Fruit fly (Drosophila melanogaster) whole organism, embryonic: Measurements from ENCODE around the gene BOD1.

ENCODE experiments used
- Adf1 ChIP-seq: fragments of 200-800 bp; sonication (Bioruptor generic); IDR thresholded peaks from 2 replicates; pipeline ENCODE4 v1.3.6; 2022; ENCODE audit warnings: missing biosample characterization, missing genetic modification characterization
- Antp ChIP-seq: fragments of 200-800 bp; sonication (Bioruptor generic); optimal IDR thresholded peaks from 3 replicates; lab custom pipeline; 2016; ENCODE audit warnings: missing biosample characterization, missing genetic modification characterization
- B-H1 ChIP-seq: fragments of 200-800 bp; sonication (Bioruptor generic); IDR thresholded peaks from 3 replicates; pipeline ENCODE4 v1.3.6; 2022; ENCODE audit warnings: missing biosample characterization, missing genetic modification characterization
- Bgb ChIP-seq: fragments of 200-800 bp; sonication (Bioruptor generic); IDR thresholded peaks from 2 replicates; pipeline ENCODE4 v1.3.6; 2022; ENCODE audit warnings: missing biosample characterization, missing genetic modification characterization; ENCODE audit not compliant: partially characterized antibody
- CG10209 ChIP-seq: fragments of 200-800 bp; sonication (Bioruptor generic); optimal IDR thresholded peaks from 3 replicates; lab custom pipeline; 2017; ENCODE audit warnings: missing biosample characterization, mild to moderate bottlenecking, missing genetic modification characterization, missing genetic modification reagents
- CG10267 ChIP-seq: fragments of 200-800 bp; sonication (Bioruptor generic); optimal IDR thresholded peaks from 2 replicates; lab custom pipeline; 2018; ENCODE audit warnings: missing biosample characterization, mild to moderate bottlenecking, missing genetic modification characterization, moderate library complexity
- CG11398 ChIP-seq: fragments of 200-800 bp; sonication (Bioruptor generic); optimal IDR thresholded peaks from 2 replicates; lab custom pipeline; 2016; ENCODE audit warnings: missing biosample characterization, missing genetic modification characterization
- CG14710 ChIP-seq: fragments of 200-800 bp; sonication (Bioruptor generic); optimal IDR thresholded peaks from 3 replicates; lab custom pipeline; 2019; ENCODE audit warnings: missing biosample characterization, mild to moderate bottlenecking, missing genetic modification characterization, moderate library complexity
- CG1603 ChIP-seq: fragments of 200-800 bp; sonication (Bioruptor generic); optimal IDR thresholded peaks from 2 replicates; lab custom pipeline; 2019; ENCODE audit warnings: missing biosample characterization, mild to moderate bottlenecking, missing genetic modification characterization, moderate library complexity
- CG2129 ChIP-seq: fragments of 200-800 bp; sonication (Bioruptor generic); IDR thresholded peaks from 2 replicates; pipeline ENCODE4 v1.3.6; 2022; ENCODE audit warnings: missing biosample characterization, missing genetic modification characterization; ENCODE audit not compliant: partially characterized antibody
- CG30431 ChIP-seq: fragments of 200-800 bp; sonication (Bioruptor generic); optimal IDR thresholded peaks from 2 replicates; lab custom pipeline; 2017; ENCODE audit warnings: missing biosample characterization, missing genetic modification characterization
- CG34422 ChIP-seq: fragments of 200-800 bp; sonication (Bioruptor generic); IDR thresholded peaks from 3 replicates; pipeline ENCODE4 v1.3.6; 2022; ENCODE audit warnings: missing biosample characterization, missing genetic modification characterization
- CG4328 ChIP-seq: fragments of 200-800 bp; sonication (Bioruptor generic); optimal IDR thresholded peaks from 3 replicates; lab custom pipeline; 2017; ENCODE audit warnings: missing biosample characterization, missing genetic modification reagents, missing genetic modification characterization
- CG4730 ChIP-seq: fragments of 200-800 bp; sonication (Bioruptor generic); IDR thresholded peaks from 2 replicates; pipeline ENCODE4 v1.3.6; 2022; ENCODE audit warnings: missing biosample characterization, missing genetic modification characterization
- CG6654 ChIP-seq: fragments of 200-800 bp; sonication (Bioruptor generic); optimal IDR thresholded peaks from 2 replicates; lab custom pipeline; 2017; ENCODE audit warnings: missing biosample characterization, mild to moderate bottlenecking, missing genetic modification characterization
- CG8290 ChIP-seq, 3 experiments: fragments of 200-800 bp; sonication (Bioruptor generic); optimal IDR thresholded peaks; 2 replicates each; lab custom pipeline; 2016 to 2019; ENCODE audit warnings: missing biosample characterization in 3 of 3, missing genetic modification characterization in 3 of 3, mild to moderate bottlenecking in 2 of 3, moderate library complexity in 1 of 3
- CG9609 ChIP-seq: fragments of 200-800 bp; sonication (Bioruptor generic); optimal IDR thresholded peaks from 3 replicates; lab custom pipeline; 2016; ENCODE audit warnings: missing biosample characterization, missing genetic modification characterization
- CG9876 ChIP-seq: fragments of 200-800 bp; sonication (Bioruptor generic); optimal IDR thresholded peaks from 2 replicates; lab custom pipeline; 2016; ENCODE audit warnings: missing biosample characterization, missing genetic modification characterization
- D ChIP-seq, 2 experiments: fragments of 200-800 bp in 1 of 2; fragments of >200 bp in 1 of 2; sonication (Bioruptor generic) in 1 of 2; optimal IDR thresholded peaks; 2 replicates in 1 of 2; 3 replicates in 1 of 2; lab custom pipeline; 2017; ENCODE audit warnings: mild to moderate bottlenecking in 1 of 2, missing biosample characterization in 1 of 2, missing genetic modification characterization in 1 of 2, missing genetic modification reagents in 1 of 2
- Dip2 ChIP-seq: fragments of 200-800 bp; sonication (Bioruptor generic); IDR thresholded peaks from 2 replicates; pipeline ENCODE4 v1.3.6; 2022; ENCODE audit warnings: missing biosample characterization, missing genetic modification characterization
- Dref ChIP-seq: fragments of 200-800 bp; sonication (Bioruptor generic); IDR thresholded peaks from 2 replicates; pipeline ENCODE4 v1.3.6; 2022; ENCODE audit warnings: missing biosample characterization, missing genetic modification characterization
- Drgx ChIP-seq: fragments of 200-800 bp; sonication (Bioruptor generic); IDR thresholded peaks from 2 replicates; pipeline ENCODE4 v1.3.6; 2022; ENCODE audit warnings: missing biosample characterization, missing genetic modification characterization
- E2f2 ChIP-seq: fragments of 200-800 bp; sonication (Bioruptor generic); IDR thresholded peaks from 2 replicates; pipeline ENCODE4 v1.3.6; 2022; ENCODE audit warnings: missing biosample characterization, missing genetic modification characterization
- ERR ChIP-seq: fragments of 200-800 bp; sonication (Bioruptor generic); optimal IDR thresholded peaks from 2 replicates; lab custom pipeline; 2016; ENCODE audit warnings: missing biosample characterization, missing genetic modification characterization
- Gsc ChIP-seq: fragments of 200-800 bp; sonication (Bioruptor generic); IDR thresholded peaks from 2 replicates; pipeline ENCODE4 v1.3.6; 2022; ENCODE audit warnings: missing biosample characterization, missing genetic modification characterization
- HHEX ChIP-seq: fragments of 200-800 bp; sonication (Bioruptor generic); optimal IDR thresholded peaks from 3 replicates; lab custom pipeline; 2017; ENCODE audit warnings: missing biosample characterization, mild to moderate bottlenecking, missing genetic modification characterization, missing genetic modification reagents
- Hr39 ChIP-seq: fragments of >200 bp; optimal IDR thresholded peaks from 2 replicates; lab custom pipeline; 2017
- bigmax ChIP-seq: fragments of 200-800 bp; sonication (Bioruptor generic); optimal IDR thresholded peaks from 2 replicates; lab custom pipeline; 2018; ENCODE audit warnings: missing biosample characterization, mild to moderate bottlenecking, missing genetic modification characterization
- cas ChIP-seq: fragments of 200-800 bp; sonication (Bioruptor generic); IDR thresholded peaks from 2 replicates; pipeline ENCODE4 v1.3.6; 2022; ENCODE audit warnings: missing biosample characterization, missing genetic modification characterization
- chn ChIP-seq: fragments of 200-800 bp; sonication (Bioruptor generic); optimal IDR thresholded peaks from 2 replicates; lab custom pipeline; 2016; ENCODE audit warnings: missing biosample characterization, missing genetic modification characterization
- dpn ChIP-seq, 2 experiments: fragments of 200-800 bp; sonication (Bioruptor generic); optimal IDR thresholded peaks; 3 replicates each; lab custom pipeline; 2016; ENCODE audit warnings: missing biosample characterization in 2 of 2, missing genetic modification characterization in 2 of 2
- gfzf ChIP-seq: fragments of 200-800 bp; sonication (Bioruptor generic); optimal IDR thresholded peaks from 2 replicates; lab custom pipeline; 2016; ENCODE audit warnings: missing biosample characterization, mild to moderate bottlenecking, missing genetic modification characterization, moderate library complexity
- insv ChIP-seq, 2 experiments: fragments of 200-800 bp; sonication (Bioruptor generic); optimal IDR thresholded peaks; 3 replicates each; lab custom pipeline; 2016 to 2018; ENCODE audit warnings: missing biosample characterization in 2 of 2, missing genetic modification characterization in 2 of 2
- ken ChIP-seq: fragments of 200-800 bp; sonication (Bioruptor generic); IDR thresholded peaks from 3 replicates; pipeline ENCODE4 v1.3.6; 2022; ENCODE audit warnings: missing biosample characterization, missing genetic modification characterization
- kni ChIP-seq: fragments of 200-800 bp; sonication (Bioruptor generic); optimal IDR thresholded peaks from 3 replicates; lab custom pipeline; 2017; ENCODE audit warnings: mild to moderate bottlenecking, missing biosample characterization, missing genetic modification reagents, missing genetic modification characterization
- knrl ChIP-seq: fragments of 200-800 bp; sonication (Bioruptor generic); IDR thresholded peaks from 3 replicates; pipeline ENCODE4 v1.3.6; 2022; ENCODE audit warnings: missing biosample characterization, missing genetic modification characterization; ENCODE audit not compliant: partially characterized antibody
- lola ChIP-seq, 3 experiments: fragments of >200 bp in 2 of 3; fragments of 200-800 bp in 1 of 3; sonication (Bioruptor generic) in 1 of 3; optimal IDR thresholded peaks; 2 replicates each; lab custom pipeline; 2017 to 2019; ENCODE audit warnings: missing biosample characterization in 3 of 3, missing genetic modification characterization in 3 of 3, mild to moderate bottlenecking in 1 of 3, moderate library complexity in 1 of 3
- nerfin-2 ChIP-seq: fragments of 200-800 bp; sonication (Bioruptor generic); IDR thresholded peaks from 2 replicates; pipeline ENCODE4 v1.3.6; 2022; ENCODE audit warnings: missing biosample characterization, missing genetic modification characterization; ENCODE audit not compliant: partially characterized antibody
- org-1 ChIP-seq: fragments of 200-800 bp; sonication (Bioruptor generic); optimal IDR thresholded peaks from 2 replicates; lab custom pipeline; 2017; ENCODE audit warnings: missing biosample characterization, missing genetic modification characterization
- pan ChIP-seq, 4 experiments: fragments of >200 bp in 3 of 4; fragments of 200-800 bp in 1 of 4; sonication (Bioruptor generic) in 1 of 4; optimal IDR thresholded peaks in 3 of 4; IDR thresholded peaks in 1 of 4; 2 replicates each; pipeline versions ENCODE4 v1.3.6 to Lab custom; 2017 to 2022; ENCODE audit warnings: missing biosample characterization in 2 of 4, missing genetic modification characterization in 2 of 4, mixed read lengths in 1 of 4
- pnt ChIP-seq: fragments of 200-800 bp; sonication (Bioruptor generic); optimal IDR thresholded peaks from 3 replicates; lab custom pipeline; 2016; ENCODE audit warnings: missing biosample characterization, missing genetic modification characterization
- psq ChIP-seq: fragments of 200-800 bp; sonication (Bioruptor generic); optimal IDR thresholded peaks from 2 replicates; lab custom pipeline; 2017; ENCODE audit warnings: missing biosample characterization, missing genetic modification characterization
- sens-2 ChIP-seq: fragments of 200-800 bp; sonication (Bioruptor generic); IDR thresholded peaks from 2 replicates; pipeline ENCODE4 v1.3.6; 2022; ENCODE audit warnings: missing biosample characterization, missing genetic modification characterization
- seq ChIP-seq: fragments of 200-800 bp; sonication (Bioruptor generic); IDR thresholded peaks from 2 replicates; pipeline ENCODE4 v1.3.6; 2022; ENCODE audit warnings: missing biosample characterization, missing genetic modification characterization
- sr ChIP-seq: fragments of 200-800 bp; sonication (Bioruptor generic); IDR thresholded peaks from 3 replicates; pipeline ENCODE4 v1.3.6; 2022; ENCODE audit warnings: missing biosample characterization, missing genetic modification characterization
- sug ChIP-seq: fragments of 200-800 bp; optimal IDR thresholded peaks from 2 replicates; lab custom pipeline; 2019; ENCODE audit warnings: missing biosample characterization, mild to moderate bottlenecking, missing genetic modification characterization, moderate library complexity
- trem ChIP-seq: fragments of 200-800 bp; optimal IDR thresholded peaks from 3 replicates; lab custom pipeline; 2019; ENCODE audit warnings: missing biosample characterization, mild to moderate bottlenecking, missing genetic modification characterization, moderate library complexity
- usp ChIP-seq: fragments of >200 bp; optimal IDR thresholded peaks from 2 replicates; lab custom pipeline; 2017; ENCODE audit warnings: missing biosample characterization, missing genetic modification characterization

Gene BOD1

dm6 chr3R:27916355-27917019 is 21.6 kb upstream of the BOD1 start, which contains the start of the genes CG5003 and mRpS22 (continued):
- TF ChIP-seq CG9876 (GFP tag; lab: Kevin White, UChicago): peak; percentile 28
- no peak for TF ChIP-seq B-H1 (GFP tag; lab: Robert Waterston, UW)
- TF ChIP-seq Hr39 (lab: Kevin White, UChicago): no peak
- no peak for TF ChIP-seq usp
- TF ChIP-seq Bgb (GFP tag; lab: Robert Waterston, UW): 0 out of 2 replicates have a peak, but pooled peaks have one; percentile 37
- no peak for TF ChIP-seq Antp (GFP tag; lab: Kevin White, UChicago)
- peak; percentile 16; the same call in 1 of the 2 replicates for TF ChIP-seq E2f2 (GFP tag; lab: Robert Waterston, UW)
- no peak for TF ChIP-seq Drgx (GFP tag; lab: Robert Waterston, UW)
- TF ChIP-seq ERR: no peak
- no peak for TF ChIP-seq Gsc (GFP tag; lab: Robert Waterston, UW)
- TF ChIP-seq CG4328 (GFP tag; lab: Kevin White, UChicago): peak; percentile 58
- no peak for TF ChIP-seq bigmax (GFP tag; lab: Kevin White, UChicago)
- TF ChIP-seq sens-2: no peak
- peak; percentile 93 for TF ChIP-seq CG10267 (tag; lab: Kevin White, UChicago)
- no peak for TF ChIP-seq D (optimal IDR thresholded peaks at IDR 0.05; lab: Kevin White, UChicago)
- TF ChIP-seq D (GFP tag; optimal IDR thresholded peaks at IDR 0.05; lab: Kevin White, UChicago): peak; percentile 49
- TF ChIP-seq trem (tag; lab: Kevin White, UChicago): peak; percentile 11
- TF ChIP-seq sug (tag; lab: Kevin White, UChicago): peak; percentile 73
- TF ChIP-seq seq (GFP tag; lab: Robert Waterston, UW): no peak
- peak; percentile 29 for TF ChIP-seq HHEX (GFP tag; lab: Kevin White, UChicago)
- TF ChIP-seq knrl (GFP tag; lab: Robert Waterston, UW): peak; percentile 21; the same call in 1 of the 3 replicates
- TF ChIP-seq CG11398: no peak
- peak; percentile 67 for TF ChIP-seq gfzf (GFP tag; lab: Kevin White, UChicago)
- 0 out of 2 replicates have a peak, but pooled peaks have one; percentile 8 for TF ChIP-seq cas (GFP tag; lab: Robert Waterston, UW)
- TF ChIP-seq kni: no peak
- TF ChIP-seq Adf1 (GFP tag; lab: Robert Waterston, UW): no peak
- TF ChIP-seq CG4730 (GFP tag; lab: Robert Waterston, UW): peak; percentile 37; the same call in 1 of the 2 replicates
- TF ChIP-seq CG14710 (tag; lab: Kevin White, UChicago): peak; percentile 77
- no peak for TF ChIP-seq ken (GFP tag; lab: Robert Waterston, UW)
- no peak for TF ChIP-seq CG8290 (GFP tag; optimal IDR thresholded peaks at IDR 0.05; lab: Kevin White, UChicago)
- TF ChIP-seq CG8290 (tag; optimal IDR thresholded peaks at IDR 0.05; lab: Kevin White, UChicago): peak in 1 of 2 experiments; percentile 7
- no peak for TF ChIP-seq nerfin-2
- peak in 1 of 2 experiments; percentile 52 for TF ChIP-seq dpn (GFP tag; optimal IDR thresholded peaks at IDR 0.05; lab: Kevin White, UChicago)
- no peak for TF ChIP-seq CG9609 (GFP tag; lab: Kevin White, UChicago)
- peak; percentile 32 for TF ChIP-seq CG6654 (GFP tag; lab: Kevin White, UChicago)
- no peak; the same call in 2 of the 3 replicates for TF ChIP-seq CG34422 (GFP tag; lab: Robert Waterston, UW)
- TF ChIP-seq CG1603 (tag; lab: Kevin White, UChicago): no peak
- TF ChIP-seq sr (GFP tag; lab: Robert Waterston, UW): no peak
- no peak for TF ChIP-seq Dip2 (GFP tag; lab: Robert Waterston, UW)
- no peak for TF ChIP-seq pnt
- no peak for TF ChIP-seq pan (optimal IDR thresholded peaks at IDR 0.05; lab: Kevin White, UChicago)
- TF ChIP-seq pan (GFP tag; optimal IDR thresholded peaks at IDR 0.05 in 1 of 2, IDR thresholded peaks at IDR 0.05 in 1 of 2): peak in 1 of 2 experiments; percentile 59
- no peak for TF ChIP-seq org-1 (GFP tag; lab: Kevin White, UChicago)
- TF ChIP-seq CG10209 (GFP tag; lab: Kevin White, UChicago): peak; percentile 50
- TF ChIP-seq CG30431: no peak
- peak in 1 of 3 experiments; percentile 60 for TF ChIP-seq lola (GFP tag; optimal IDR thresholded peaks at IDR 0.05; lab: Kevin White, UChicago)
- no peak for TF ChIP-seq psq (GFP tag; lab: Kevin White, UChicago)
- peak in 1 of 2 experiments; percentile 22 for TF ChIP-seq insv (GFP tag; optimal IDR thresholded peaks at IDR 0.05; lab: Kevin White, UChicago)
- no peak for TF ChIP-seq Dref (GFP tag; lab: Robert Waterston, UW)
- TF ChIP-seq chn: no peak
- TF ChIP-seq CG2129 (GFP tag; lab: Robert Waterston, UW): no peak
